Fruit fly (Drosophila melanogaster) whole organism, embryonic: Measurements from ENCODE around the gene frtz.

Source experiments
- CG10147 ChIP-seq: fragments of 200-800 bp; sonication (Bioruptor generic); optimal IDR thresholded peaks from 2 replicates; lab custom pipeline; 2019; ENCODE audit warnings: missing biosample characterization, mild to moderate bottlenecking, missing genetic modification characterization, moderate library complexity
- CG10431 ChIP-seq: fragments of 200-800 bp; sonication (Bioruptor generic); optimal IDR thresholded peaks from 3 replicates; lab custom pipeline; 2018; ENCODE audit warnings: missing biosample characterization, mild to moderate bottlenecking, missing genetic modification characterization
- CG13424 ChIP-seq: fragments of 200-800 bp; sonication (Bioruptor generic); optimal IDR thresholded peaks from 2 replicates; lab custom pipeline; 2019; ENCODE audit warnings: missing biosample characterization, mild to moderate bottlenecking, missing genetic modification characterization, moderate library complexity
- CG14710 ChIP-seq: fragments of 200-800 bp; sonication (Bioruptor generic); optimal IDR thresholded peaks from 3 replicates; lab custom pipeline; 2019; ENCODE audit warnings: missing biosample characterization, mild to moderate bottlenecking, missing genetic modification characterization, moderate library complexity
- CG1529 ChIP-seq: fragments of 200-800 bp; sonication (Bioruptor generic); optimal IDR thresholded peaks from 3 replicates; lab custom pipeline; 2018; ENCODE audit warnings: missing biosample characterization, missing genetic modification characterization
- CG15514 ChIP-seq: fragments of 200-800 bp; sonication (Bioruptor generic); optimal IDR thresholded peaks from 3 replicates; lab custom pipeline; 2017; ENCODE audit warnings: missing biosample characterization, missing genetic modification characterization, mild to moderate bottlenecking, moderate library complexity, missing genetic modification reagents
- CG1603 ChIP-seq: fragments of 200-800 bp; sonication (Bioruptor generic); optimal IDR thresholded peaks from 2 replicates; lab custom pipeline; 2019; ENCODE audit warnings: missing biosample characterization, mild to moderate bottlenecking, missing genetic modification characterization, moderate library complexity
- CG17328 ChIP-seq: fragments of 200-800 bp; sonication (Bioruptor generic); IDR thresholded peaks from 2 replicates; pipeline ENCODE4 v1.3.6; 2022; ENCODE audit warnings: missing biosample characterization, missing genetic modification characterization
- CG17912 ChIP-seq: fragments of 200-800 bp; sonication (Bioruptor generic); optimal IDR thresholded peaks from 2 replicates; lab custom pipeline; 2018; ENCODE audit warnings: missing biosample characterization, mild to moderate bottlenecking, missing genetic modification characterization
- CG18011 ChIP-seq: fragments of 200-800 bp; sonication (Bioruptor generic); optimal IDR thresholded peaks from 2 replicates; lab custom pipeline; 2017; ENCODE audit warnings: missing biosample characterization, missing genetic modification characterization, mild to moderate bottlenecking, moderate library complexity, missing genotype
- CG18262 ChIP-seq: fragments of 200-800 bp; optimal IDR thresholded peaks from 3 replicates; lab custom pipeline; 2019; ENCODE audit warnings: missing biosample characterization, mild to moderate bottlenecking, missing genetic modification characterization, moderate library complexity
- CG2712 ChIP-seq: fragments of 200-800 bp; optimal IDR thresholded peaks from 3 replicates; lab custom pipeline; 2019; ENCODE audit warnings: missing biosample characterization, mild to moderate bottlenecking, missing genetic modification characterization, moderate library complexity
- CG32532 ChIP-seq: fragments of 200-800 bp; sonication (Bioruptor generic); IDR thresholded peaks from 2 replicates; pipeline ENCODE4 v1.3.6; 2022; ENCODE audit warnings: missing biosample characterization, missing genetic modification characterization
- CG32772 ChIP-seq: fragments of 200-800 bp; sonication (Bioruptor generic); IDR thresholded peaks from 2 replicates; pipeline ENCODE4 v1.3.6; 2022; ENCODE audit warnings: missing biosample characterization, missing genetic modification characterization
- CG3407 ChIP-seq: fragments of 200-800 bp; sonication (Bioruptor generic); optimal IDR thresholded peaks from 2 replicates; lab custom pipeline; 2018; ENCODE audit warnings: missing biosample characterization, mild to moderate bottlenecking, missing genetic modification characterization
- CG34376 ChIP-seq: fragments of 200-800 bp; sonication (Bioruptor generic); optimal IDR thresholded peaks from 2 replicates; lab custom pipeline; 2018; ENCODE audit warnings: missing biosample characterization, mild to moderate bottlenecking, missing genetic modification characterization
- CG6683 ChIP-seq: fragments of 200-800 bp; sonication (Bioruptor generic); optimal IDR thresholded peaks from 2 replicates; lab custom pipeline; 2017; ENCODE audit warnings: missing biosample characterization, mild to moderate bottlenecking, missing genetic modification characterization, missing genetic modification reagents
- CG7839 ChIP-seq: fragments of 200-800 bp; sonication (Bioruptor generic); optimal IDR thresholded peaks from 3 replicates; lab custom pipeline; 2018; ENCODE audit warnings: missing biosample characterization, mild to moderate bottlenecking, missing genetic modification characterization, moderate library complexity
- CG7928 ChIP-seq: fragments of 200-800 bp; sonication (Bioruptor generic); optimal IDR thresholded peaks from 2 replicates; lab custom pipeline; 2017; ENCODE audit warnings: missing biosample characterization, mild to moderate bottlenecking, missing genetic modification characterization
- CG7963 ChIP-seq: fragments of 200-800 bp; sonication (Bioruptor generic); IDR thresholded peaks from 3 replicates; pipeline ENCODE4 v1.3.6; 2022; ENCODE audit warnings: missing biosample characterization, missing genetic modification characterization; ENCODE audit not compliant: partially characterized antibody
- CG9609 ChIP-seq: fragments of 200-800 bp; sonication (Bioruptor generic); optimal IDR thresholded peaks from 3 replicates; lab custom pipeline; 2016; ENCODE audit warnings: missing biosample characterization, missing genetic modification characterization
- D ChIP-seq, 2 experiments: fragments of 200-800 bp in 1 of 2; fragments of >200 bp in 1 of 2; sonication (Bioruptor generic) in 1 of 2; optimal IDR thresholded peaks; 2 replicates in 1 of 2; 3 replicates in 1 of 2; lab custom pipeline; 2017; ENCODE audit warnings: mild to moderate bottlenecking in 1 of 2, missing biosample characterization in 1 of 2, missing genetic modification characterization in 1 of 2, missing genetic modification reagents in 1 of 2
- Dfd ChIP-seq, 2 experiments: fragments of >200 bp; optimal IDR thresholded peaks; 2 replicates each; lab custom pipeline; 2017; ENCODE audit warnings: missing biosample characterization in 2 of 2, missing genetic modification characterization in 2 of 2
- Dref ChIP-seq: fragments of 200-800 bp; sonication (Bioruptor generic); IDR thresholded peaks from 2 replicates; pipeline ENCODE4 v1.3.6; 2022; ENCODE audit warnings: missing biosample characterization, missing genetic modification characterization
- Hr39 ChIP-seq: fragments of >200 bp; optimal IDR thresholded peaks from 2 replicates; lab custom pipeline; 2017
- Max ChIP-seq: fragments of 200-800 bp; sonication (Bioruptor generic); optimal IDR thresholded peaks from 2 replicates; lab custom pipeline; 2016; ENCODE audit warnings: missing biosample characterization, mild to moderate bottlenecking, missing genetic modification characterization
- NK7.1 ChIP-seq: fragments of 200-800 bp; sonication (Bioruptor generic); optimal IDR thresholded peaks from 3 replicates; lab custom pipeline; 2016; ENCODE audit warnings: missing biosample characterization, missing genetic modification characterization
- Oli ChIP-seq: fragments of 200-800 bp; sonication (Bioruptor generic); optimal IDR thresholded peaks from 2 replicates; lab custom pipeline; 2018; ENCODE audit warnings: missing biosample characterization, mild to moderate bottlenecking, missing genetic modification characterization, moderate library complexity
- Pdp1 ChIP-seq, 2 experiments: fragments of 200-800 bp; sonication (Bioruptor generic); optimal IDR thresholded peaks; 3 replicates each; lab custom pipeline; 2016; ENCODE audit warnings: missing biosample characterization in 2 of 2, missing genetic modification characterization in 2 of 2, mild to moderate bottlenecking in 1 of 2, moderate library complexity in 1 of 2
- Sox102F ChIP-seq: fragments of 200-800 bp; sonication (Bioruptor generic); optimal IDR thresholded peaks from 2 replicates; lab custom pipeline; 2018; ENCODE audit warnings: missing biosample characterization, mild to moderate bottlenecking, missing genetic modification characterization, moderate library complexity
- Spps ChIP-seq: fragments of 200-800 bp; sonication (Bioruptor generic); optimal IDR thresholded peaks from 2 replicates; lab custom pipeline; 2018; ENCODE audit warnings: missing biosample characterization, mild to moderate bottlenecking, missing genetic modification characterization
- Taf1 ChIP-seq: fragments of 200-800 bp; sonication (Bioruptor generic); IDR thresholded peaks from 2 replicates; pipeline ENCODE4 v1.3.6; 2022; ENCODE audit warnings: missing biosample characterization, missing genetic modification characterization
- Trl ChIP-seq, 3 experiments: fragments of >200 bp in 2 of 3; fragments of 200-800 bp in 1 of 3; sonication (Bioruptor generic) in 1 of 3; optimal IDR thresholded peaks; 2 replicates in 1 of 3; 3 replicates in 2 of 3; lab custom pipeline; 2016 to 2017; ENCODE audit warnings: missing biosample characterization in 1 of 3, missing genetic modification characterization in 1 of 3
- bowl ChIP-seq: fragments of 200-800 bp; sonication (Bioruptor generic); IDR thresholded peaks from 2 replicates; pipeline ENCODE4 v1.3.6; 2022; ENCODE audit warnings: missing biosample characterization, missing genetic modification characterization
- ci ChIP-seq: fragments of 200-800 bp; sonication (Bioruptor generic); IDR thresholded peaks from 3 replicates; pipeline ENCODE4 v1.3.6; 2022; ENCODE audit warnings: missing biosample characterization, missing genetic modification characterization
- croc ChIP-seq: fragments of 200-800 bp; sonication (Bioruptor generic); conservative IDR thresholded peaks from 3 replicates; pipeline ENCODE4 v1.3.6; 2022; ENCODE audit warnings: missing biosample characterization, missing genetic modification characterization
- danr ChIP-seq: fragments of 200-800 bp; sonication (Bioruptor generic); IDR thresholded peaks from 2 replicates; pipeline ENCODE4 v1.3.6; 2022; ENCODE audit warnings: missing biosample characterization, missing genetic modification characterization
- dm ChIP-seq: fragments of 200-800 bp; sonication (Bioruptor generic); optimal IDR thresholded peaks from 3 replicates; lab custom pipeline; 2016; ENCODE audit warnings: missing biosample characterization, missing genetic modification characterization
- ewg ChIP-seq: fragments of 200-800 bp; sonication (Bioruptor generic); optimal IDR thresholded peaks from 3 replicates; lab custom pipeline; 2017; ENCODE audit warnings: mild to moderate bottlenecking, missing biosample characterization, missing genetic modification reagents, missing genetic modification characterization
- fd3F ChIP-seq: fragments of 200-800 bp; sonication (Bioruptor generic); optimal IDR thresholded peaks from 2 replicates; lab custom pipeline; 2018; ENCODE audit warnings: missing biosample characterization, mild to moderate bottlenecking, missing genetic modification characterization, moderate library complexity
- gsb-n ChIP-seq: fragments of 200-800 bp; sonication (Bioruptor generic); optimal IDR thresholded peaks from 3 replicates; lab custom pipeline; 2018; ENCODE audit warnings: missing biosample characterization, mild to moderate bottlenecking, missing genetic modification characterization
- hb ChIP-seq: fragments of 200-800 bp; sonication (Bioruptor generic); IDR thresholded peaks from 3 replicates; pipeline ENCODE4 v1.3.6; 2022; ENCODE audit warnings: missing biosample characterization, missing genetic modification characterization; ENCODE audit not compliant: partially characterized antibody
- her ChIP-seq: fragments of 200-800 bp; sonication (Bioruptor generic); optimal IDR thresholded peaks from 2 replicates; lab custom pipeline; 2016; ENCODE audit warnings: missing biosample characterization, missing genetic modification characterization
- hth ChIP-seq: fragments of >200 bp; optimal IDR thresholded peaks from 2 replicates; lab custom pipeline; 2017; ENCODE audit warnings: inconsistent platforms
- seq ChIP-seq: fragments of 200-800 bp; sonication (Bioruptor generic); IDR thresholded peaks from 2 replicates; pipeline ENCODE4 v1.3.6; 2022; ENCODE audit warnings: missing biosample characterization, missing genetic modification characterization
- sna ChIP-seq: fragments of 200-800 bp; sonication (Bioruptor generic); IDR thresholded peaks from 2 replicates; pipeline ENCODE4 v1.3.6; 2022; ENCODE audit warnings: missing biosample characterization, missing genetic modification characterization; ENCODE audit not compliant: partially characterized antibody
- ssp ChIP-seq: fragments of 200-800 bp; sonication (Bioruptor generic); IDR thresholded peaks from 2 replicates; pipeline ENCODE4 v1.3.6; 2022; ENCODE audit warnings: missing biosample characterization, missing genetic modification characterization
- tll ChIP-seq, 2 experiments: fragments of 200-800 bp in 1 of 2; fragments of >200 bp in 1 of 2; sonication (Bioruptor generic) in 1 of 2; optimal IDR thresholded peaks; 2 replicates each; lab custom pipeline; 2017 to 2019; ENCODE audit warnings: missing biosample characterization in 2 of 2, missing genetic modification characterization in 2 of 2, mild to moderate bottlenecking in 1 of 2, moderate library complexity in 1 of 2
- trem ChIP-seq: fragments of 200-800 bp; optimal IDR thresholded peaks from 3 replicates; lab custom pipeline; 2019; ENCODE audit warnings: missing biosample characterization, mild to moderate bottlenecking, missing genetic modification characterization, moderate library complexity
- vvl ChIP-seq: fragments of 200-800 bp; sonication (Bioruptor generic); IDR thresholded peaks from 2 replicates; pipeline ENCODE4 v1.3.6; 2022; ENCODE audit warnings: missing biosample characterization, missing genetic modification characterization
- zfh2 ChIP-seq: fragments of 200-800 bp; sonication (Bioruptor generic); optimal IDR thresholded peaks from 2 replicates; lab custom pipeline; 2016; ENCODE audit warnings: missing biosample characterization, missing genetic modification characterization

Gene frtz

dm6 chr2L:1728620-1728944 is 12.9 kb upstream of the frtz start, which contains the start of gene Rrp40 (continued):
- TF ChIP-seq her (no peak), hb (no peak), Oli (tag; lab: Kevin White, UChicago) (peak; percentile 13), dm (GFP tag; lab: Kevin White, UChicago) (peak; percentile 66), Trl (optimal IDR thresholded peaks at IDR 0.05; lab: Kevin White, UChicago) (no peak), Trl (GFP tag; optimal IDR thresholded peaks at IDR 0.05; lab: Kevin White, UChicago) (no peak), Pdp1 (GFP tag; optimal IDR thresholded peaks at IDR 0.05; lab: Kevin White, UChicago) (no peak), CG32772 (GFP tag; lab: Robert Waterston, UW) (no peak), Dref (GFP tag; lab: Robert Waterston, UW) (no peak), ewg (GFP tag; lab: Kevin White, UChicago) (no peak), CG17328 (no peak), CG3407 (GFP tag; lab: Kevin White, UChicago) (no peak), CG14710 (peak; percentile 4), ssp (GFP tag; lab: Robert Waterston, UW) (no peak), trem (peak; percentile 14), CG34376 (no peak), Dfd (GFP tag; optimal IDR thresholded peaks at IDR 0.05; lab: Kevin White, UChicago) (no peak), sna (0 out of 2 replicates have a peak, but pooled peaks have one; percentile 22), fd3F (GFP tag; lab: Kevin White, UChicago) (no peak), ci (GFP tag; lab: Robert Waterston, UW) (no peak), NK7.1 (GFP tag; lab: Kevin White, UChicago) (no peak), Spps (tag; lab: Kevin White, UChicago) (no peak), CG18262 (tag; lab: Kevin White, UChicago) (no peak), CG9609 (GFP tag; lab: Kevin White, UChicago) (no peak), seq (GFP tag; lab: Robert Waterston, UW) (no peak), CG17912 (GFP tag; lab: Kevin White, UChicago) (no peak), Taf1 (GFP tag; lab: Robert Waterston, UW) (no peak), CG6683 (GFP tag; lab: Kevin White, UChicago) (no peak), danr (GFP tag; lab: Robert Waterston, UW) (no peak), Hr39 (no peak), hth (lab: Kevin White, UChicago) (no peak), CG7963 (no peak), CG32532 (GFP tag; lab: Robert Waterston, UW) (no peak), D (optimal IDR thresholded peaks at IDR 0.05; lab: Kevin White, UChicago) (no peak), D (GFP tag; optimal IDR thresholded peaks at IDR 0.05; lab: Kevin White, UChicago) (no peak), CG2712 (tag; lab: Kevin White, UChicago) (no peak), CG13424 (tag; lab: Kevin White, UChicago) (no peak), CG7839 (tag; lab: Kevin White, UChicago) (no peak), Sox102F (no peak), CG7928 (GFP tag; lab: Kevin White, UChicago) (peak; percentile 91), gsb-n (no peak), CG10147 (no peak), CG10431 (GFP tag; lab: Kevin White, UChicago) (no peak), Max (GFP tag; lab: Kevin White, UChicago) (peak; percentile 3), CG18011 (GFP tag; lab: Kevin White, UChicago) (no peak), croc (no peak), vvl (GFP tag; lab: Robert Waterston, UW) (peak; percentile 48), CG1529 (GFP tag; lab: Kevin White, UChicago) (no peak), bowl (GFP tag; lab: Robert Waterston, UW) (no peak), zfh2 (GFP tag; lab: Kevin White, UChicago) (no peak), CG15514 (GFP tag; lab: Kevin White, UChicago) (no peak), tll (GFP tag; optimal IDR thresholded peaks at IDR 0.05; lab: Kevin White, UChicago) (peak in 1 of 2 experiments; percentile 54), CG1603 (tag; lab: Kevin White, UChicago) (peak; percentile 33)
